Worm (Caenorhabditis elegans) whole organism, L3 larva: ENCODE data around the gene F36F12.2.

Experiments
- ZK546.5 ChIP-seq: sonication (generic microtip); optimal IDR thresholded peaks from 2 replicates; lab custom pipeline; 2017; ENCODE audit warnings: missing biosample characterization, missing genetic modification characterization
- nhr-77 ChIP-seq: fragments of 150-350 bp; optimal IDR thresholded peaks from 2 replicates; lab custom pipeline; 2014; ENCODE audit warnings: missing biosample characterization, missing genetic modification characterization
- unc-62 ChIP-seq: fragments of 150-350 bp; sonication (generic microtip); optimal IDR thresholded peaks from 4 replicates; lab custom pipeline; 2014; ENCODE audit warnings: missing biosample characterization, missing genetic modification reagents, missing genetic modification characterization
- ztf-11 ChIP-seq: fragments of 150-350 bp; optimal IDR thresholded peaks from 2 replicates; lab custom pipeline; 2014; ENCODE audit warnings: missing biosample characterization, missing genetic modification characterization

DNA sequence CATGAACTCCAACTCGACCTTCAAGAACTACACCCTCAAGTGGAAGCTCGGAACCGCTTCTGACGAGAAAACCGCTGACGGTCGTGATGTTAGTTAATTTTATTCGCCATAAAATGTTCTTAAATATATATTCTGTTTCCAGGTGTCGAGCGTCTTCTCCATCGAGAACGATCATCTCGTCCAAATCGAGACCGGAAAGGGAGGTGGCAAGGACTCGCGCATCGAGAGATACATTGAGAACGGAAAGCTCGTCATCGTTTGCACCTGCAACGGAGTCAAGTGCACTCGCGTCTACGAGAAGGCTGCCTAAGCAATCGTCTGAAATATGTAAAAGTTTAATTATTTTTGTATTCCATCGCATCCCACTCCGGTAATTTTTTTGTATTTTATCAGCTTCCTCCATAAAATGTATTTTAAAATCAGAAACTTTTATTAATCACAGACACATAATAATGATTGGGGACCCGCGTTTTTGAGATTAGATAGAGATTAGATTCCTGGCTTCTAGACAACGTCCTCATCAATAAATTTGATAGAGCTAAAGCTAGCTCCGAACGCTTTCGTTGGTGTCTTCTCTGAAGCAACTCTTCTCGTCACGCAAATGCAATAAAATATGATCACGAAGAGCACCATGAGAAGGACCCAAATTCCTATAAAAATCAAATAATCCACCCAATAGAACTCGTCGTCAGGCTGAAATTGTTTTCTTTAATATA, 26.2 kb downstream of the F36F12.2 start:
- TF ChIP-seq nhr-77 (tag; lab: Kevin White, UChicago) (no peak), unc-62 (GFP tag; lab: Kevin White, UChicago) (no peak), ztf-11 (no peak), ZK546.5 (tag; lab: Kevin White, UChicago) (no peak)
